Worm (Caenorhabditis elegans) whole organism, young adult: ENCODE measurements around the gene T16A1.2.

Experiments
- B0336.3 ChIP-seq: fragments of 200-800 bp; sonication (Bioruptor generic); IDR thresholded peaks from 2 replicates; pipeline ENCODE4 v1.3.6; 2022; ENCODE audit warnings: missing genetic modification characterization, missing compliant biosample characterization
- D2030.7 ChIP-seq: fragments of 200-800 bp; sonication (Bioruptor generic); IDR thresholded peaks from 2 replicates; pipeline ENCODE4 v1.3.6; 2022; ENCODE audit warnings: missing genetic modification reagents, missing genetic modification characterization, missing compliant biosample characterization
- F10E7.11 ChIP-seq: sonication (generic microtip); optimal IDR thresholded peaks from 2 replicates; lab custom pipeline; 2017; ENCODE audit warnings: mild to moderate bottlenecking, missing genetic modification characterization, moderate library complexity, missing compliant biosample characterization
- F23B12.7 ChIP-seq: sonication (generic microtip); optimal IDR thresholded peaks from 2 replicates; lab custom pipeline; 2017; ENCODE audit warnings: missing genetic modification characterization, mild to moderate bottlenecking, missing compliant biosample characterization, antibody characterized with exemption, moderate library complexity; ENCODE audit not compliant: insufficient read depth
- F39B2.1 ChIP-seq: fragments of 200-800 bp; sonication (Bioruptor generic); IDR thresholded peaks from 2 replicates; pipeline ENCODE4 v1.3.6; 2022; ENCODE audit warnings: missing genetic modification reagents, missing genetic modification characterization, missing compliant biosample characterization
- F52B5.7 ChIP-seq: sonication (generic microtip); optimal IDR thresholded peaks from 2 replicates; lab custom pipeline; 2016; ENCODE audit warnings: mild to moderate bottlenecking, missing genetic modification characterization, missing compliant biosample characterization
- K11D2.4 ChIP-seq: fragments of 200-800 bp; sonication (Bioruptor generic); IDR thresholded peaks from 2 replicates; pipeline ENCODE4 v1.3.6; 2022; ENCODE audit warnings: missing genetic modification reagents, missing genetic modification characterization, missing compliant biosample characterization
- T07F8.4 ChIP-seq: sonication (generic microtip); optimal IDR thresholded peaks from 2 replicates; lab custom pipeline; 2016; ENCODE audit warnings: mild to moderate bottlenecking, missing genetic modification characterization, moderate library complexity, missing compliant biosample characterization
- T26A5.8 ChIP-seq: sonication (generic microtip); optimal IDR thresholded peaks from 2 replicates; lab custom pipeline; 2016; ENCODE audit warnings: missing genetic modification characterization, missing compliant biosample characterization
- Y53G8AR.9 ChIP-seq: fragments of 200-800 bp; sonication (Bioruptor generic); conservative IDR thresholded peaks from 2 replicates; pipeline ENCODE4 v1.3.6; 2022; ENCODE audit warnings: missing genetic modification reagents, missing genetic modification characterization, missing compliant biosample characterization
- Y56A3A.18 ChIP-seq: fragments of 200-800 bp; sonication (Bioruptor generic); IDR thresholded peaks from 2 replicates; pipeline ENCODE4 v1.3.6; 2022; ENCODE audit warnings: missing genetic modification reagents, missing genetic modification characterization, missing compliant biosample characterization
- Y67H2A.10 ChIP-seq: fragments of 200-800 bp; sonication (Bioruptor generic); conservative IDR thresholded peaks from 2 replicates; pipeline ENCODE4 v1.3.6; 2022; ENCODE audit warnings: missing genetic modification reagents, missing genetic modification characterization, missing compliant biosample characterization
- akir-1 ChIP-seq: fragments of 200-800 bp; sonication (Bioruptor generic); optimal IDR thresholded peaks from 2 replicates; lab custom pipeline; 2018; ENCODE audit warnings: mild to moderate bottlenecking, missing genetic modification characterization, moderate library complexity, missing compliant biosample characterization
- aptf-3 ChIP-seq: fragments of 200-800 bp; sonication (Bioruptor generic); IDR thresholded peaks from 2 replicates; pipeline ENCODE4 v1.3.6; 2022; ENCODE audit warnings: missing genetic modification characterization, missing compliant biosample characterization
- attf-5 ChIP-seq: fragments of 200-800 bp; sonication (Bioruptor generic); optimal IDR thresholded peaks from 2 replicates; lab custom pipeline; 2018; ENCODE audit warnings: mild to moderate bottlenecking, missing genetic modification characterization, missing compliant biosample characterization
- ccch-3 ChIP-seq: fragments of 200-800 bp; sonication (Bioruptor generic); optimal IDR thresholded peaks from 2 replicates; lab custom pipeline; 2018; ENCODE audit warnings: mild to moderate bottlenecking, missing genetic modification characterization, missing compliant biosample characterization
- ceh-40 ChIP-seq: fragments of 200-800 bp; sonication (Bioruptor generic); IDR thresholded peaks from 2 replicates; pipeline ENCODE4 v1.3.6; 2022; ENCODE audit warnings: missing genetic modification characterization, missing compliant biosample characterization
- ceh-58 ChIP-seq: fragments of 200-800 bp; sonication (Bioruptor generic); IDR thresholded peaks from 2 replicates; pipeline ENCODE4 v1.3.6; 2022; ENCODE audit warnings: missing genetic modification characterization, missing compliant biosample characterization
- die-1 ChIP-seq: sonication (generic microtip); optimal IDR thresholded peaks from 2 replicates; lab custom pipeline; 2016; ENCODE audit warnings: missing genotype, mild to moderate bottlenecking, missing genetic modification characterization, missing compliant biosample characterization
- dpff-1 ChIP-seq: sonication (generic microtip); optimal IDR thresholded peaks from 2 replicates; lab custom pipeline; 2017; ENCODE audit warnings: mild to moderate bottlenecking, missing genetic modification characterization, missing compliant biosample characterization
- dpl-1 ChIP-seq: fragments of 150-350 bp; optimal IDR thresholded peaks from 2 replicates; lab custom pipeline; 2014; ENCODE audit warnings: missing biosample characterization, missing genetic modification reagents, missing genetic modification characterization
- ets-4 ChIP-seq: fragments of 200-800 bp; sonication (Bioruptor generic); optimal IDR thresholded peaks from 2 replicates; lab custom pipeline; 2018; ENCODE audit warnings: mild to moderate bottlenecking, missing genetic modification characterization, missing compliant biosample characterization
- fkh-3 ChIP-seq: sonication (generic microtip); optimal IDR thresholded peaks from 2 replicates; lab custom pipeline; 2016; ENCODE audit warnings: mild to moderate bottlenecking, missing genetic modification characterization, missing compliant biosample characterization
- hmg-1.2 ChIP-seq: fragments of 200-800 bp; sonication (Bioruptor generic); IDR thresholded peaks from 2 replicates; pipeline ENCODE4 v1.3.6; 2022; ENCODE audit warnings: missing genetic modification reagents, missing genetic modification characterization, missing compliant biosample characterization
- hsf-1 ChIP-seq: fragments of 200-800 bp; sonication (Bioruptor generic); IDR thresholded peaks from 2 replicates; pipeline ENCODE4 v1.3.6; 2022; ENCODE audit warnings: missing genetic modification reagents, missing genetic modification characterization, missing compliant biosample characterization
- let-526 ChIP-seq: fragments of 200-800 bp; sonication (Bioruptor generic); IDR thresholded peaks from 2 replicates; pipeline ENCODE4 v1.3.6; 2022; ENCODE audit warnings: missing genetic modification reagents, missing genetic modification characterization, missing compliant biosample characterization
- let-607 ChIP-seq, 2 experiments: fragments of 200-800 bp in 1 of 2; sonication (Bioruptor generic) in 1 of 2; sonication (generic microtip) in 1 of 2; optimal IDR thresholded peaks; 2 replicates each; lab custom pipeline; 2016 to 2018; ENCODE audit warnings: mild to moderate bottlenecking in 2 of 2, missing compliant biosample characterization in 2 of 2, missing genetic modification characterization in 2 of 2, moderate library complexity in 2 of 2, missing genotype in 1 of 2
- lin-26 ChIP-seq: fragments of 200-800 bp; sonication (Bioruptor generic); IDR thresholded peaks from 2 replicates; pipeline ENCODE4 v1.3.6; 2022; ENCODE audit warnings: missing genetic modification reagents, missing genetic modification characterization, missing compliant biosample characterization
- lin-35 ChIP-seq, 3 experiments: fragments of 150-350 bp in 2 of 3; sonication (generic microtip) in 1 of 3; optimal IDR thresholded peaks; 2 replicates each; lab custom pipeline; 2014 to 2018; ENCODE audit warnings: missing biosample characterization in 3 of 3, missing genetic modification characterization in 3 of 3, missing genetic modification reagents in 3 of 3
- lsy-27 ChIP-seq: sonication (generic microtip); optimal IDR thresholded peaks from 2 replicates; lab custom pipeline; 2017; ENCODE audit warnings: missing genetic modification characterization, mild to moderate bottlenecking, missing compliant biosample characterization, antibody characterized with exemption, missing genotype, borderline replicate concordance; ENCODE audit not compliant: insufficient read depth
- nfyb-1 ChIP-seq: fragments of 200-800 bp; sonication (Bioruptor generic); IDR thresholded peaks from 2 replicates; pipeline ENCODE4 v1.3.6; 2022; ENCODE audit warnings: missing genetic modification reagents, missing genetic modification characterization, missing compliant biosample characterization
- nhr-179 ChIP-seq: sonication (generic microtip); optimal IDR thresholded peaks from 2 replicates; lab custom pipeline; 2016; ENCODE audit warnings: mild to moderate bottlenecking, missing genetic modification characterization, missing compliant biosample characterization
- nhr-27 ChIP-seq: fragments of 200-800 bp; sonication (Bioruptor generic); optimal IDR thresholded peaks from 2 replicates; lab custom pipeline; 2018; ENCODE audit warnings: mild to moderate bottlenecking, missing genetic modification characterization, moderate library complexity, missing compliant biosample characterization
- nhr-90 ChIP-seq: sonication (generic microtip); optimal IDR thresholded peaks from 2 replicates; lab custom pipeline; 2016; ENCODE audit warnings: missing genotype, mild to moderate bottlenecking, missing genetic modification characterization, missing compliant biosample characterization
- pbrm-1 ChIP-seq: fragments of 200-800 bp; sonication (Bioruptor generic); IDR thresholded peaks from 2 replicates; pipeline ENCODE4 v1.3.6; 2022; ENCODE audit warnings: missing genetic modification reagents, missing genetic modification characterization, missing compliant biosample characterization
- pha-4 ChIP-seq: fragments of 150-350 bp; sonication (generic microtip); optimal IDR thresholded peaks from 2 replicates; lab custom pipeline; 2014; ENCODE audit warnings: missing biosample characterization, missing genetic modification reagents, missing genetic modification characterization
- rpc-1 ChIP-seq, 2 experiments: fragments of 150-350 bp in 1 of 2; sonication (generic microtip) in 1 of 2; optimal IDR thresholded peaks; 2 replicates each; lab custom pipeline; 2014 to 2018; ENCODE audit warnings: missing biosample characterization in 1 of 2, missing genetic modification characterization in 1 of 2, missing genetic modification reagents in 1 of 2, missing genotype in 1 of 2
- snpc-1.1 ChIP-seq: sonication (generic microtip); optimal IDR thresholded peaks from 2 replicates; lab custom pipeline; 2017; ENCODE audit warnings: missing genetic modification characterization, mild to moderate bottlenecking, missing compliant biosample characterization, antibody characterized with exemption, moderate library complexity, missing genotype, missing genetic modification reagents; ENCODE audit not compliant: insufficient read depth
- snpc-3.4 ChIP-seq: sonication (generic microtip); optimal IDR thresholded peaks from 2 replicates; lab custom pipeline; 2017; ENCODE audit warnings: missing genetic modification characterization, mild to moderate bottlenecking, missing compliant biosample characterization, antibody characterized with exemption, moderate library complexity, missing genotype, missing genetic modification reagents
- tlf-1 ChIP-seq: fragments of 200-800 bp; sonication (Bioruptor generic); optimal IDR thresholded peaks from 2 replicates; lab custom pipeline; 2018; ENCODE audit warnings: mild to moderate bottlenecking, missing genetic modification characterization, missing compliant biosample characterization
- unc-62 ChIP-seq: fragments of 150-350 bp; optimal IDR thresholded peaks from 2 replicates; lab custom pipeline; 2014; ENCODE audit warnings: missing biosample characterization, missing genetic modification reagents, missing genetic modification characterization
- zfh-2 ChIP-seq: fragments of 200-800 bp; sonication (Bioruptor generic); conservative IDR thresholded peaks from 2 replicates; pipeline ENCODE4 v1.3.6; 2022; ENCODE audit warnings: missing genetic modification reagents, missing genetic modification characterization, missing compliant biosample characterization
- ztf-26 ChIP-seq: sonication (generic microtip); optimal IDR thresholded peaks from 2 replicates; lab custom pipeline; 2017; ENCODE audit warnings: missing genetic modification characterization, missing compliant biosample characterization
- ztf-28 ChIP-seq: fragments of 200-800 bp; sonication (Bioruptor generic); IDR thresholded peaks from 2 replicates; pipeline ENCODE4 v1.3.6; 2022; ENCODE audit warnings: missing genetic modification reagents, missing genetic modification characterization, missing compliant biosample characterization

The T16A1.2 gene

ce11 chrII:2076467-2076866 lies 18.9 kb upstream of the T16A1.2 start:
- TF ChIP-seq F52B5.7, result no peak
- no peak for TF ChIP-seq let-526 (GFP tag; lab: Robert Waterston, UW)
- TF ChIP-seq Y53G8AR.9, result no peak
- no peak for TF ChIP-seq hmg-1.2 (GFP tag; lab: Robert Waterston, UW)
- TF ChIP-seq B0336.3 (GFP tag; lab: Robert Waterston, UW), result no peak
- TF ChIP-seq nhr-90 (tag; lab: Kevin White, UChicago), result no peak
- TF ChIP-seq Y67H2A.10, result no peak
- no peak for TF ChIP-seq aptf-3 (GFP tag; lab: Robert Waterston, UW)
- TF ChIP-seq ceh-58 (GFP tag; lab: Robert Waterston, UW), result no peak
- TF ChIP-seq lsy-27 (tag; lab: Kevin White, UChicago), result no peak
- TF ChIP-seq snpc-3.4 (tag; lab: Kevin White, UChicago), result no peak
- TF ChIP-seq K11D2.4 (GFP tag; lab: Robert Waterston, UW), result no peak
- TF ChIP-seq zfh-2 (GFP tag; lab: Robert Waterston, UW), result no peak
- TF ChIP-seq dpl-1 (GFP tag; lab: Kevin White, UChicago), result no peak
- no peak for TF ChIP-seq hsf-1 (GFP tag; lab: Robert Waterston, UW)
- TF ChIP-seq ztf-26, result no peak
- no peak for TF ChIP-seq pha-4
- TF ChIP-seq D2030.7 (GFP tag; lab: Robert Waterston, UW), result no peak
- no peak for TF ChIP-seq die-1 (tag; lab: Kevin White, UChicago)

ce11 chrII:2080425-2080824 lies 15.0 kb upstream of the T16A1.2 start, which contains the start of gene F07E5.9:
TSS of gene F07E5.9 (minus strand) at chrII:2080525.
- no peak for TF ChIP-seq Y56A3A.18 (GFP tag; lab: Robert Waterston, UW)
- no peak for TF ChIP-seq ccch-3 (GFP tag; lab: Kevin White, UChicago)
- no peak for TF ChIP-seq T07F8.4 (tag; lab: Kevin White, UChicago)
- TF ChIP-seq F10E7.11, result no peak
- TF ChIP-seq tlf-1 (GFP tag; lab: Kevin White, UChicago), result no peak
- TF ChIP-seq attf-5, result no peak
- TF ChIP-seq F39B2.1 (GFP tag; lab: Robert Waterston, UW), result no peak
- TF ChIP-seq nhr-179, result no peak
- TF ChIP-seq F23B12.7 (tag; lab: Kevin White, UChicago), result no peak
- TF ChIP-seq ztf-28 (GFP tag; lab: Robert Waterston, UW), result no peak
- TF ChIP-seq nhr-27, result no peak
- TF ChIP-seq ets-4 (GFP tag; lab: Kevin White, UChicago), result no peak
- no peak for TF ChIP-seq T26A5.8 (tag; lab: Kevin White, UChicago)

- no peak for TF ChIP-seq fkh-3 (tag; lab: Kevin White, UChicago)
- no peak for TF ChIP-seq lin-26 (GFP tag; lab: Robert Waterston, UW)
These were observed 14.1 kb upstream of the T16A1.2 start, which contains the start of gene T16A1.4 for ce11 chrII:2081257-2081656. TSS of gene T16A1.4 (plus strand) at chrII:2081557.

- TF ChIP-seq pbrm-1 (no peak), akir-1 (no peak), nfyb-1 (GFP tag; lab: Robert Waterston, UW) (no peak), lin-35 (GFP tag; optimal IDR thresholded peaks at IDR 0.05; lab: Kevin White, UChicago) (no peak), hmg-1.2 (GFP tag; lab: Robert Waterston, UW) (no peak), unc-62 (GFP tag; lab: Kevin White, UChicago) (no peak), ceh-40 (GFP tag; lab: Robert Waterston, UW) (no peak), dpff-1 (tag; lab: Kevin White, UChicago) (no peak), let-607 (tag; optimal IDR thresholded peaks at IDR 0.05; lab: Kevin White, UChicago) (no peak), snpc-1.1 (no peak), rpc-1 (optimal IDR thresholded peaks at IDR 0.05; lab: Kevin White, UChicago) (no peak), rpc-1 (tag; optimal IDR thresholded peaks at IDR 0.05; lab: Kevin White, UChicago) (no peak)
These were observed 11.6 kb upstream of the T16A1.2 start, which contains the start of the genes T16A1.5 and fbxc-49 for ce11 chrII:2083726-2084179. TSS of gene T16A1.5 (minus strand) at chrII:2083826. TSS of gene fbxc-49 (plus strand) at chrII:2084129.
